Fruit fly (Drosophila melanogaster) Kc167 (cell line): ENCODE results near the gene Phyhd1.

Source experiments
- Myc ChIP-seq: fragments of >200 bp; optimal IDR thresholded peaks from 2 replicates; lab custom pipeline; 2017; ENCODE audit warnings: missing external identifiers
- Sin3A ChIP-seq: fragments of >200 bp; optimal IDR thresholded peaks from 2 replicates; lab custom pipeline; 2018; ENCODE audit warnings: missing external identifiers
- h ChIP-seq: fragments of >200 bp; optimal IDR thresholded peaks from 3 replicates; lab custom pipeline; 2018; ENCODE audit warnings: missing external identifiers
- insv ChIP-seq: fragments of >200 bp; optimal IDR thresholded peaks from 3 replicates; lab custom pipeline; 2018; ENCODE audit warnings: missing external identifiers
- psq ChIP-seq: fragments of >200 bp; optimal IDR thresholded peaks from 2 replicates; lab custom pipeline; 2017; ENCODE audit warnings: missing external identifiers
- ttk ChIP-seq: sonication (Bioruptor generic); optimal IDR thresholded peaks from 2 replicates; lab custom pipeline; 2017; ENCODE audit warnings: missing external identifiers

- TF ChIP-seq Myc (lab: Kevin White, UChicago) (no peak), psq (lab: Kevin White, UChicago) (no peak), ttk (no peak), Sin3A (lab: Kevin White, UChicago) (no peak), h (no peak), insv (lab: Kevin White, UChicago) (no peak)
Measured at dm6 chr3R:10673571-10673970, 7.2 kb downstream of the Phyhd1 start.
